Fruit fly (Drosophila melanogaster) whole organism, embryonic: ENCODE results near the gene CG31680.

ENCODE experiments used
- Ada2b ChIP-seq: fragments of 200-800 bp; sonication (Bioruptor generic); IDR thresholded peaks from 2 replicates; pipeline ENCODE4 v1.3.6; 2022; ENCODE audit warnings: missing biosample characterization, missing genetic modification characterization
- Adf1 ChIP-seq: fragments of 200-800 bp; sonication (Bioruptor generic); IDR thresholded peaks from 2 replicates; pipeline ENCODE4 v1.3.6; 2022; ENCODE audit warnings: missing biosample characterization, missing genetic modification characterization
- Bdp1 ChIP-seq: fragments of 200-800 bp; sonication (Bioruptor generic); optimal IDR thresholded peaks from 3 replicates; lab custom pipeline; 2016; ENCODE audit warnings: missing biosample characterization, missing genetic modification characterization
- Bgb ChIP-seq: fragments of 200-800 bp; sonication (Bioruptor generic); IDR thresholded peaks from 2 replicates; pipeline ENCODE4 v1.3.6; 2022; ENCODE audit warnings: missing biosample characterization, missing genetic modification characterization; ENCODE audit not compliant: partially characterized antibody
- CG10543 ChIP-seq: fragments of 200-800 bp; sonication (Bioruptor generic); optimal IDR thresholded peaks from 3 replicates; lab custom pipeline; 2017; ENCODE audit warnings: missing biosample characterization, mild to moderate bottlenecking, missing genetic modification characterization, moderate library complexity
- CG12104 ChIP-seq: fragments of 200-800 bp; sonication (Bioruptor generic); optimal IDR thresholded peaks from 3 replicates; lab custom pipeline; 2016; ENCODE audit warnings: missing biosample characterization, missing genetic modification characterization
- CG12769 ChIP-seq: fragments of 200-800 bp; sonication (Bioruptor generic); optimal IDR thresholded peaks from 2 replicates; lab custom pipeline; 2019; ENCODE audit warnings: missing biosample characterization, mild to moderate bottlenecking, missing genetic modification characterization, moderate library complexity
- CG14050 ChIP-seq: fragments of 200-800 bp; sonication (Bioruptor generic); IDR thresholded peaks from 3 replicates; pipeline ENCODE4 v1.3.6; 2022; ENCODE audit warnings: missing biosample characterization, missing genetic modification characterization
- CG15696 ChIP-seq: fragments of 200-800 bp; sonication (Bioruptor generic); optimal IDR thresholded peaks from 2 replicates; lab custom pipeline; 2019; ENCODE audit warnings: missing biosample characterization, mild to moderate bottlenecking, missing genetic modification characterization, moderate library complexity
- CG1602 ChIP-seq: fragments of 200-800 bp; sonication (Bioruptor generic); optimal IDR thresholded peaks from 3 replicates; lab custom pipeline; 2016; ENCODE audit warnings: missing biosample characterization, missing genetic modification characterization
- CG2116 ChIP-seq: fragments of 200-800 bp; sonication (Bioruptor generic); optimal IDR thresholded peaks from 3 replicates; lab custom pipeline; 2018; ENCODE audit warnings: missing biosample characterization, mild to moderate bottlenecking, missing genetic modification characterization
- CG2678 ChIP-seq: fragments of 200-800 bp; sonication (Bioruptor generic); optimal IDR thresholded peaks from 3 replicates; lab custom pipeline; 2019; ENCODE audit warnings: missing biosample characterization, mild to moderate bottlenecking, missing genetic modification characterization, moderate library complexity
- CG31388 ChIP-seq: fragments of 200-800 bp; sonication (Bioruptor generic); optimal IDR thresholded peaks from 2 replicates; lab custom pipeline; 2016; ENCODE audit warnings: missing biosample characterization, missing genetic modification characterization
- CG32532 ChIP-seq: fragments of 200-800 bp; sonication (Bioruptor generic); IDR thresholded peaks from 2 replicates; pipeline ENCODE4 v1.3.6; 2022; ENCODE audit warnings: missing biosample characterization, missing genetic modification characterization
- CG33557 ChIP-seq: fragments of 200-800 bp; sonication (Bioruptor generic); optimal IDR thresholded peaks from 2 replicates; lab custom pipeline; 2019; ENCODE audit warnings: missing biosample characterization, mild to moderate bottlenecking, missing genetic modification characterization, moderate library complexity
- CG4328 ChIP-seq: fragments of 200-800 bp; sonication (Bioruptor generic); optimal IDR thresholded peaks from 3 replicates; lab custom pipeline; 2017; ENCODE audit warnings: missing biosample characterization, missing genetic modification reagents, missing genetic modification characterization
- CG5953 ChIP-seq: fragments of 200-800 bp; sonication (Bioruptor generic); IDR thresholded peaks from 2 replicates; pipeline ENCODE4 v1.3.6; 2022; ENCODE audit warnings: missing biosample characterization, missing genetic modification characterization
- CG7839 ChIP-seq: fragments of 200-800 bp; sonication (Bioruptor generic); optimal IDR thresholded peaks from 3 replicates; lab custom pipeline; 2018; ENCODE audit warnings: missing biosample characterization, mild to moderate bottlenecking, missing genetic modification characterization, moderate library complexity
- CG7963 ChIP-seq: fragments of 200-800 bp; sonication (Bioruptor generic); IDR thresholded peaks from 3 replicates; pipeline ENCODE4 v1.3.6; 2022; ENCODE audit warnings: missing biosample characterization, missing genetic modification characterization; ENCODE audit not compliant: partially characterized antibody
- CG7987 ChIP-seq: fragments of 200-800 bp; sonication (Bioruptor generic); optimal IDR thresholded peaks from 2 replicates; lab custom pipeline; 2018; ENCODE audit warnings: missing biosample characterization, mild to moderate bottlenecking, missing genetic modification characterization, moderate library complexity
- CG9797 ChIP-seq: fragments of 200-800 bp; sonication (Bioruptor generic); optimal IDR thresholded peaks from 3 replicates; lab custom pipeline; 2018; ENCODE audit warnings: missing biosample characterization, mild to moderate bottlenecking, missing genetic modification characterization
- Camta ChIP-seq: fragments of 200-800 bp; sonication (Bioruptor generic); optimal IDR thresholded peaks from 2 replicates; lab custom pipeline; 2016; ENCODE audit warnings: missing biosample characterization, missing genetic modification characterization
- CkIIα-i1 ChIP-seq: fragments of 200-800 bp; sonication (Bioruptor generic); IDR thresholded peaks from 2 replicates; pipeline ENCODE4 v1.3.6; 2022; ENCODE audit warnings: missing biosample characterization, missing genetic modification characterization
- Max ChIP-seq: fragments of 200-800 bp; sonication (Bioruptor generic); optimal IDR thresholded peaks from 2 replicates; lab custom pipeline; 2016; ENCODE audit warnings: missing biosample characterization, mild to moderate bottlenecking, missing genetic modification characterization
- Med ChIP-seq: fragments of 200-800 bp; sonication (Bioruptor generic); peaks from one replicate; lab custom pipeline; 2016; ENCODE audit warnings: missing biosample characterization, missing genetic modification characterization, mild to moderate bottlenecking, inconsistent platforms, moderate library complexity
- NK7.1 ChIP-seq: fragments of 200-800 bp; sonication (Bioruptor generic); optimal IDR thresholded peaks from 3 replicates; lab custom pipeline; 2016; ENCODE audit warnings: missing biosample characterization, missing genetic modification characterization
- Oli ChIP-seq: fragments of 200-800 bp; sonication (Bioruptor generic); optimal IDR thresholded peaks from 2 replicates; lab custom pipeline; 2018; ENCODE audit warnings: missing biosample characterization, mild to moderate bottlenecking, missing genetic modification characterization, moderate library complexity
- Optix ChIP-seq: fragments of 200-800 bp; sonication (Bioruptor generic); IDR thresholded peaks from 3 replicates; pipeline ENCODE4 v1.3.6; 2022; ENCODE audit warnings: missing biosample characterization, missing genetic modification characterization
- PHDP ChIP-seq: fragments of 200-800 bp; sonication (Bioruptor generic); optimal IDR thresholded peaks from 3 replicates; lab custom pipeline; 2018; ENCODE audit warnings: missing biosample characterization, mild to moderate bottlenecking, missing genetic modification characterization, moderate library complexity
- Six4 ChIP-seq: fragments of 200-800 bp; sonication (Bioruptor generic); optimal IDR thresholded peaks from 2 replicates; lab custom pipeline; 2016; ENCODE audit warnings: missing biosample characterization, missing genetic modification characterization
- Sox100B ChIP-seq: fragments of 200-800 bp; sonication (Bioruptor generic); optimal IDR thresholded peaks from 3 replicates; lab custom pipeline; 2018; ENCODE audit warnings: missing biosample characterization, mild to moderate bottlenecking, missing genetic modification characterization
- Sry-β ChIP-seq: fragments of 200-800 bp; sonication (Bioruptor generic); optimal IDR thresholded peaks from 2 replicates; lab custom pipeline; 2018; ENCODE audit warnings: missing biosample characterization, mild to moderate bottlenecking, missing genetic modification characterization, moderate library complexity
- Stat92E ChIP-seq, 3 experiments: fragments of >200 bp in 2 of 3; fragments of 200-800 bp in 1 of 3; sonication (Bioruptor generic) in 1 of 3; optimal IDR thresholded peaks; 2 replicates each; lab custom pipeline; 2017 to 2019; ENCODE audit warnings: missing biosample characterization in 3 of 3, missing genetic modification characterization in 3 of 3, mild to moderate bottlenecking in 1 of 3, moderate library complexity in 1 of 3
- Xbp1 ChIP-seq: fragments of 200-800 bp; sonication (Bioruptor generic); optimal IDR thresholded peaks from 3 replicates; lab custom pipeline; 2016; ENCODE audit warnings: missing biosample characterization, mild to moderate bottlenecking, missing genetic modification characterization
- ac ChIP-seq: fragments of 200-800 bp; sonication (Bioruptor generic); optimal IDR thresholded peaks from 3 replicates; lab custom pipeline; 2017; ENCODE audit warnings: missing biosample characterization, mild to moderate bottlenecking, missing genetic modification characterization
- chn ChIP-seq: fragments of 200-800 bp; sonication (Bioruptor generic); optimal IDR thresholded peaks from 2 replicates; lab custom pipeline; 2016; ENCODE audit warnings: missing biosample characterization, missing genetic modification characterization
- ci ChIP-seq: fragments of 200-800 bp; sonication (Bioruptor generic); IDR thresholded peaks from 3 replicates; pipeline ENCODE4 v1.3.6; 2022; ENCODE audit warnings: missing biosample characterization, missing genetic modification characterization
- fu2 ChIP-seq: fragments of 200-800 bp; sonication (Bioruptor generic); optimal IDR thresholded peaks from 2 replicates; lab custom pipeline; 2016; ENCODE audit warnings: missing biosample characterization, missing genetic modification characterization
- jing ChIP-seq: fragments of 200-800 bp; sonication (Bioruptor generic); optimal IDR thresholded peaks from 2 replicates; lab custom pipeline; 2018; ENCODE audit warnings: missing biosample characterization, mild to moderate bottlenecking, missing genetic modification characterization
- jumu ChIP-seq: fragments of 200-800 bp; sonication (Bioruptor generic); optimal IDR thresholded peaks from 3 replicates; lab custom pipeline; 2016; ENCODE audit warnings: missing biosample characterization, missing genetic modification characterization
- kni ChIP-seq: fragments of 200-800 bp; sonication (Bioruptor generic); optimal IDR thresholded peaks from 3 replicates; lab custom pipeline; 2017; ENCODE audit warnings: mild to moderate bottlenecking, missing biosample characterization, missing genetic modification reagents, missing genetic modification characterization
- lilli ChIP-seq: fragments of 200-800 bp; sonication (Bioruptor generic); optimal IDR thresholded peaks from 3 replicates; lab custom pipeline; 2016; ENCODE audit warnings: missing biosample characterization, missing genetic modification characterization
- luna ChIP-seq: fragments of 200-800 bp; sonication (Bioruptor generic); optimal IDR thresholded peaks from 2 replicates; lab custom pipeline; 2016; ENCODE audit warnings: missing biosample characterization, missing genetic modification characterization
- pnt ChIP-seq: fragments of 200-800 bp; sonication (Bioruptor generic); optimal IDR thresholded peaks from 3 replicates; lab custom pipeline; 2016; ENCODE audit warnings: missing biosample characterization, missing genetic modification characterization
- ranshi ChIP-seq: fragments of 200-800 bp; sonication (Bioruptor generic); IDR thresholded peaks from 2 replicates; pipeline ENCODE4 v1.3.6; 2022; ENCODE audit warnings: missing biosample characterization, missing genetic modification characterization
- rib ChIP-seq: fragments of 200-800 bp; sonication (Bioruptor generic); IDR thresholded peaks from 2 replicates; pipeline ENCODE4 v1.3.6; 2022; ENCODE audit warnings: missing biosample characterization, missing genetic modification characterization
- tap ChIP-seq: fragments of 200-800 bp; optimal IDR thresholded peaks from 3 replicates; lab custom pipeline; 2019; ENCODE audit warnings: missing biosample characterization, mild to moderate bottlenecking, missing genetic modification characterization, moderate library complexity
- tx ChIP-seq: fragments of 200-800 bp; sonication (Bioruptor generic); optimal IDR thresholded peaks from 2 replicates; lab custom pipeline; 2016; ENCODE audit warnings: missing biosample characterization, missing genetic modification characterization
- vfl ChIP-seq: fragments of 200-800 bp; sonication (Bioruptor generic); optimal IDR thresholded peaks from 2 replicates; lab custom pipeline; 2016; ENCODE audit warnings: missing biosample characterization, missing genetic modification characterization
- zfh2 ChIP-seq: fragments of 200-800 bp; sonication (Bioruptor generic); optimal IDR thresholded peaks from 2 replicates; lab custom pipeline; 2016; ENCODE audit warnings: missing biosample characterization, missing genetic modification characterization

Gene CG31680

dm6 chr2L:20649891-20650290, 10.0 kb downstream of the CG31680 start, which contains the start of gene CG2611 (continued):
- TF ChIP-seq pnt (GFP tag; lab: Kevin White, UChicago) = no peak
- TF ChIP-seq rib = no peak
- peak; percentile 79 for TF ChIP-seq ci (GFP tag; lab: Robert Waterston, UW)
- no peak for TF ChIP-seq CG2678
- TF ChIP-seq Xbp1 (GFP tag; lab: Kevin White, UChicago) = peak; percentile 60
- no peak for TF ChIP-seq kni (GFP tag; lab: Kevin White, UChicago)
- peak; percentile 19 for TF ChIP-seq CG2116
- TF ChIP-seq Adf1 (GFP tag; lab: Robert Waterston, UW) = no peak; the same call in 1 of the 2 replicates
- TF ChIP-seq lilli = peak; percentile 74
- no peak for TF ChIP-seq CG12769 (tag; lab: Kevin White, UChicago)
- TF ChIP-seq CG9797 (GFP tag; lab: Kevin White, UChicago) = no peak
- TF ChIP-seq CG33557 = no peak

dm6 chr2L:20656110-20656509, 16.2 kb downstream of the CG31680 start, which contains the start of the genes brun and CG2614:
brun (minus strand) TSS chr2L:20656178.
CG2614 (plus strand) TSS chr2L:20656426.
- TF ChIP-seq Optix (GFP tag; lab: Robert Waterston, UW) (peak; percentile 55; the same call in 2 of the 3 replicates), CG7987 (no peak), CG31388 (GFP tag; lab: Kevin White, UChicago) (peak; percentile 9), NK7.1 (GFP tag; lab: Kevin White, UChicago) (no peak), jumu (GFP tag; lab: Kevin White, UChicago) (peak; percentile 82), Bgb (GFP tag; lab: Robert Waterston, UW) (peak; percentile 82), vfl (GFP tag; lab: Kevin White, UChicago) (peak; percentile 78), CG10543 (GFP tag; lab: Kevin White, UChicago) (no peak), CG4328 (GFP tag; lab: Kevin White, UChicago) (peak; percentile 24), jing (no peak), Ada2b (peak; percentile 45; the same call in 1 of the 2 replicates), luna (GFP tag; lab: Kevin White, UChicago) (no peak), Stat92E (GFP tag; optimal IDR thresholded peaks at IDR 0.05; lab: Kevin White, UChicago) (peak in 1 of 3 experiments; percentile 53), CG32532 (GFP tag; lab: Robert Waterston, UW) (peak; percentile 78), PHDP (tag; lab: Kevin White, UChicago) (no peak), CG14050 (GFP tag; lab: Robert Waterston, UW) (peak; percentile 61; the same call in 1 of the 3 replicates), Sry-β (GFP tag; lab: Kevin White, UChicago) (peak; percentile 32), Oli (tag; lab: Kevin White, UChicago) (no peak), CG15696 (tag; lab: Kevin White, UChicago) (peak; percentile 53), Bdp1 (GFP tag; lab: Kevin White, UChicago) (no peak), CG12104 (GFP tag; lab: Kevin White, UChicago) (peak; percentile 56), Med (GFP tag; lab: Kevin White, UChicago) (peak; percentile 94), fu2 (GFP tag; lab: Kevin White, UChicago) (peak; percentile 57), Sox100B (GFP tag; lab: Kevin White, UChicago) (no peak), CG1602 (GFP tag; lab: Kevin White, UChicago) (peak; percentile 77), Max (peak; percentile 88), CG7839 (tag; lab: Kevin White, UChicago) (no peak), chn (peak; percentile 84), zfh2 (GFP tag; lab: Kevin White, UChicago) (peak; percentile 84), CG5953 (GFP tag; lab: Robert Waterston, UW) (0 out of 2 replicates have a peak, but pooled peaks have one; percentile 29), CG7963 (GFP tag; lab: Robert Waterston, UW) (peak; percentile 49; the same call in 1 of the 3 replicates), CkIIα-i1 (no peak), tap (tag; lab: Kevin White, UChicago) (no peak), ac (GFP tag; lab: Kevin White, UChicago) (no peak), Camta (GFP tag; lab: Kevin White, UChicago) (peak; percentile 68), ranshi (GFP tag; lab: Robert Waterston, UW) (no peak; the same call in 1 of the 2 replicates), Six4 (GFP tag; lab: Kevin White, UChicago) (peak; percentile 1), tx (GFP tag; lab: Kevin White, UChicago) (peak; percentile 61)
